Fruit fly (Drosophila melanogaster) Kc167 (cell line): ENCODE measurements around the gene RpS7.

ENCODE experiments used
- Myc ChIP-seq: fragments of >200 bp; optimal IDR thresholded peaks from 2 replicates; lab custom pipeline; 2017; ENCODE audit warnings: missing external identifiers
- Sin3A ChIP-seq: fragments of >200 bp; optimal IDR thresholded peaks from 2 replicates; lab custom pipeline; 2018; ENCODE audit warnings: missing external identifiers
- h ChIP-seq: fragments of >200 bp; optimal IDR thresholded peaks from 3 replicates; lab custom pipeline; 2018; ENCODE audit warnings: missing external identifiers
- insv ChIP-seq: fragments of >200 bp; optimal IDR thresholded peaks from 3 replicates; lab custom pipeline; 2018; ENCODE audit warnings: missing external identifiers
- psq ChIP-seq: fragments of >200 bp; optimal IDR thresholded peaks from 2 replicates; lab custom pipeline; 2017; ENCODE audit warnings: missing external identifiers
- ttk ChIP-seq: sonication (Bioruptor generic); optimal IDR thresholded peaks from 2 replicates; lab custom pipeline; 2017; ENCODE audit warnings: missing external identifiers

RpS7 gene

DNA sequence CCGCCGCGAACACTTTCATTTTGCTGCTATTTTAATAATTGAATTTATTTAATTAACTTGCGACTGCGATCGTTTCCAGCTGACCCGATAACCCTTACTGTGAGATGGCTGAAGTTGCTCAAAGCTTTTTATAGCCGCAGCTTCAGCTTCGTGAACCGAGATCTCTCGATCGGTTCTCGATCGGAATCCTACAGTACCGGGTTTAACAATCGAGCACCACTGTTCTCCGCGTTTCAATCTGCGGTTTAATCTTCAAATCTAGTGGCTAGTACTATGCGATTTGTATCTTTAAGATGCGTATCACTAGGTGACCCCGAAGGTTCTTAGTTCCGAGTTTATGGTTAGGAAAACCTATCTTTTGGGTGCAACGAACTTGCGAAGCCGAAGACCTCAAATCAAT is 37.8 kb upstream of the RpS7 start, which contains the start of gene CG9733:
Gene CG9733, minus strand, starts transcription at position 101 of the 400 bp plus-strand sequence.
- TF ChIP-seq insv (lab: Kevin White, UChicago): no peak
- no peak for TF ChIP-seq psq (lab: Kevin White, UChicago)
- no peak for TF ChIP-seq ttk
- TF ChIP-seq h (lab: Kevin White, UChicago): no peak
- no peak for TF ChIP-seq Sin3A
- no peak for TF ChIP-seq Myc (lab: Kevin White, UChicago)

DNA sequence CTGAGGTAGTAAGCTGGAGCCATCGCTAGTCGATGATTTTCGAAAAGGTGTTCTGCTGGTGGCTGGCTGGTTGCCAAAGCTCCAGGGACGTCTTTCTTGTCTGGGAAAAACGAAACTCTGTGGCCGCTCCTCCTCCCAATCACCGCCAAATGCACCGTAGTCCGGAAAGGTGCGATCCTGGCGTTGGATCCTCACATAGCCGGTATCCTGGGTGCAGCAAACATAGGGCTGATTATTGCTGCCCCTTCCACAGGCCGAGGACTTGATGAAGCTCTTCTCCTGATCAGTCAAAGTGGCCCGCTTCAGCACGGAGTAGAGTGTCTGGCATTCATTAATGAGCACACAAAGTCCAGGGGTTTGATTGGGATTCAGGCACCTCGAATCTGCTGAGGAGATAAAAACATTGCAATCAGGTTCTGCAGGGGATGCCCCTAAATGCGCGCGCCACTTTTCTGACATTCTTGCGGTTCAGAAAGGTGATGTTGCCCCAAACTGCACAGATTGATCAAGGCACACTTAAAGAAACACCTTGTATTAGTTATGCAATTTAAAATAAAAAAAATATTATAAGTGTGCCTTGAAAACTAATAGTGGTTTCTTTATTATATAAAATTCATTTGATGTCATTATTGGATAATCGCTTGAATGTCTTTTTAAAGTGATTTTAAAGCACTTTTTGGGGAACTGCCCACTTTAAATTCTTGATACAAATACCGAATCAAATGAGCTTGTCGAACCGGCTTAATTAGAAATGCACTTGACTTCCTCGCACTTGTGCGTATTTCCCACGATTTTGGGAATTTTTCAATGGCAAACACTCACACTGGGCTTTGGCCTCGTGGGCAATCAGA is 37.1 kb upstream of the RpS7 start:
- TF ChIP-seq Myc (lab: Kevin White, UChicago) (no peak), Sin3A (no peak), insv (lab: Kevin White, UChicago) (no peak), ttk (no peak), psq (lab: Kevin White, UChicago) (no peak), h (lab: Kevin White, UChicago) (no peak)

DNA sequence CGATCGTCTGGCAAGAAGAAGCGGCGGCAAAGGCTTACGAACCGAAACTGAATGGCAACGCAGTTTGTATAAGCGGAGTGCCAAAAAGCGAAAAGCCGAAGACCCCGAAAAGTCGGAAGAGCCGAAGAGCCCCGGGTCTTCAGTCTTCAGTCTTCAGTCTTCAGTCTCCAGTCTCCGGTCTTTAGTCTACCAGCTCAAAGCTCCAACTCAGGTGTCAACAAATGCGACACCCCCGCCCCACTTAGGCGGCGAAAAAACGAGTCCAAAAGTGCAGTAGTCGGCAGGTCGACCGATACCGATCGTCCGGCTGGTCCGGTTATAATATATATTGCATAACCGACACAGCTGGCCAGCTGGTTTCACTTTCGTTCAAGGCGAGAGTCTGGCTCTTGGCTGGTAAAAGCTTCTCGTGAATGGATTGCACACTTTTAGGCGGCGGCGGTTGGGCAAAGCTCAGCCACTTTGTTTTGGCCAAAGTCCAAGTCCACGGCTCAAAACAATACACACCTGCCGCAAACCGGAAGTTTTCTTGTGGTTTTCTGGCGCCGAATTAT is 34.5 kb upstream of the RpS7 start, which contains the start of gene CG9737:
Gene CG9737, minus strand, starts transcription at position 51 of the 554 bp plus-strand sequence.
- TF ChIP-seq insv (lab: Kevin White, UChicago) (no peak), psq (lab: Kevin White, UChicago) (no peak), Myc (lab: Kevin White, UChicago) (no peak), h (lab: Kevin White, UChicago) (no peak), Sin3A (no peak), ttk (no peak)

DNA sequence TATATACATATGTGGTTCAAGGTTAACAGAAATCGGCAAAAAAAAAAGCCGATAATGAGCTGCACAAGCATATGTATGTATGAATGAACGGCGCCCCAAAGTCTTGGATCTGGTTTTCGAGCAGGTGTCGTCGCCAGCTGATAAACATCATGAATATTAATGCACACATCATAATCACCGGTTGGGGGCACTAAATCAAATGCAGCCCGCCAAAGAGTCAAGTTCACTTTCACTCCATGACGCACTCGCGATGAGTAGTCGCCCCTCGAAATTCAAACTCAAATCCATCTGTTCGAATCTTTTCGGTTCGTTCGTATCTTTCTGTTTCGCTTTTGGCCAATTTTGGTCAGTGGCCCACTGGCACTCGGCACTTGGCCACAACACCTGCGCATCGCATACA is 31.4 kb upstream of the RpS7 start:
- TF ChIP-seq h (lab: Kevin White, UChicago) (no peak), Sin3A (no peak), insv (lab: Kevin White, UChicago) (no peak), psq (lab: Kevin White, UChicago) (no peak)

DNA sequence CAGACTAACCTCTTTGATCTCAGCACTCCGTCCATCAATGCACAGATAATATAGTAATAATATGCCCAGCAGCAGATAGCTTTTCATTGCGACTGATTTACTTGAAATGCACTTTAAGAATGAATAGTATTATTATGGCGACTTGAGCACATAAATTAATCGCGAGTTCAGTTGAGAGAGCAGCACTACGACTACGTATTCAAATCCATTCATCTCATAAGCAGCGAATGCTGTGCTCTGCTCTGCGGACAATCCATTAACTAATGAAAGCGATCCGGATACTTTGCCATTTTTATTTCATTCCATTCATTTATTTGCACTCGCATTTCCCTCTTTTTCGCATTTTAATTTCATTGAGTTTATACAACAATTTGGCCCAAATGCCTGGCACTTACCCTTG is 28.8 kb upstream of the RpS7 start, which contains the start of gene CG43448:
Gene CG43448, minus strand, starts transcription at position 101 of the 400 bp plus-strand sequence.
- no peak for TF ChIP-seq psq (lab: Kevin White, UChicago)
- no peak for TF ChIP-seq h (lab: Kevin White, UChicago)
- no peak for TF ChIP-seq Myc (lab: Kevin White, UChicago)
- TF ChIP-seq insv (lab: Kevin White, UChicago): no peak
- no peak for TF ChIP-seq Sin3A
- no peak for TF ChIP-seq ttk

DNA sequence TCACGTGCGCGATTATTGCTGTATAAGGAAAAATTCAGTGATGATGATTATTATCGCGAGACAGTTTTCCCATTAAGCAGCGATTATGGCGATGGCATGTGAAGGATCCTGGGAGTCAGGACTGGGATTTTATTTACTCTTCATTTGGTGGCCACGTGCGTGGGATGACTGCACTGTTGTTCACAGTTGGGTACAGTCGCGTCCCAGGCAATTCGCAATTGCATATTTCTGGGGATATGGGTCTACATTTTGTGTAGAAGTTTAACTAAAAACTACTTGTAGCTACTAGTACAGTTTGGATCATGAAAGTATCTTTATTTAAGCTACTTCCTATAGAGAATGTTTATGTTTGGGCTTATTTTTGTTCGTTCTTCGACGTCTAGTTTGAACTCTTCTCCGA is 28.2 kb upstream of the RpS7 start:
- no peak for TF ChIP-seq insv (lab: Kevin White, UChicago)
- no peak for TF ChIP-seq Sin3A
- TF ChIP-seq h (lab: Kevin White, UChicago): no peak
- no peak for TF ChIP-seq Myc (lab: Kevin White, UChicago)
- no peak for TF ChIP-seq psq (lab: Kevin White, UChicago)

DNA sequence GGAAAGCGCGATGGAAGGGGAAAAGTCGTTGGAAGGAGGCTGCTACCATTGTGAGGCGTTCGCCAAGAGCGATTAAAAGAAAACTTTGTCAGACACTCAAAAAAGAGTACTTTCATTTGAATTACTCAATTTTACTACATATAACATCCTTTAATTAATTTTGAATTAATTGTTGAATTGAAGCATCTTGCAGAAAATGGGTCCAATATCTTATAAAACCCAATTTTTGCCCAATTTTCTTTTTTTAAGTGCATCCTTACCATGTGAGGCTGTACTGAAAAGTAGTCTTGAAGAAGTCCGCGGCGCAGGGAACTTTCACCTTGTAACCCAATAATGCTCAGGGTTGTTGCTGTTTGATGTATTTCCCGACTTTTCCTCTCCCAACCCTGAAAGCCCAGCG is 26.4 kb upstream of the RpS7 start:
- TF ChIP-seq ttk (no peak), psq (lab: Kevin White, UChicago) (no peak), Sin3A (no peak), insv (lab: Kevin White, UChicago) (no peak), Myc (lab: Kevin White, UChicago) (no peak), h (lab: Kevin White, UChicago) (no peak)

DNA sequence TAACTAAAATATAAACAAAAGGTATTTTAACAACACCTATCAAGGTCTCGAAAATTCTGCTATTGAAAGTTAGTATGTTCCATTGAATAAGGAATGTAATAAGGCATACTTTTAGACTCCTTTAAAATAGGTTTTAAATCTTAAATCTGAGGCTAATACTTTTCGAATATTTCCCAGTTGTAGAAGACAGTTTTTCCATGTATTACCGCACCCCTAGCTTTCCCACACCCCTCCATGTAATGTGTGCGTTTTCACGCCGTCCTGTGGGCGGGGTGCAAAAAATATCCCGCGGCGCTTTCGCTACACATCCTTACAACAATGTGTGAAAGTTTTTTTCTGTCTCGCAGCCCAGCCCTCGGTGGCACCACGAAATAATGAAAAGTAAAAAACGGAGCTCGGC is 15.8 kb upstream of the RpS7 start:
- no peak for TF ChIP-seq insv (lab: Kevin White, UChicago)

DNA sequence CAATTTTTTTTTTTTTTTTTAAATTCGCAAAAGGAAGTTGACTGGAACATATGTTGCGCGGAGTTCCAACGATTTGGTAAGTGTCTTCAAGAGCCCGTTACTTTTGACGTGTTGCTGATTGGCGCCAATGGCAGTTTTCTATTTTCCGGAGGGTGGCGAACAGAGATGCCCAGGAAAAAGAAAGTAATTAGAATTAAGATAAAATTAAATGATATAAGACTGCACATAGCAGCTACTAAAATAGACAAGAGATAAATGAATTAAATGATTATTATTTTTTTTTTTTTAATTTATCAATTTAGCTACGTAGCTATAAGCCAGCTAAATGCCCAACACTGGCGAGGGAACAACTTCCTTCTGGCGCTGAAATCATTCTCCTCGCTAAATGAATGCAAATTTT is 13.4 kb upstream of the RpS7 start:
- TF ChIP-seq psq (lab: Kevin White, UChicago): no peak
- TF ChIP-seq Myc (lab: Kevin White, UChicago): no peak
- TF ChIP-seq ttk: no peak
- TF ChIP-seq insv (lab: Kevin White, UChicago): no peak
- TF ChIP-seq Sin3A: no peak
- no peak for TF ChIP-seq h (lab: Kevin White, UChicago)

DNA sequence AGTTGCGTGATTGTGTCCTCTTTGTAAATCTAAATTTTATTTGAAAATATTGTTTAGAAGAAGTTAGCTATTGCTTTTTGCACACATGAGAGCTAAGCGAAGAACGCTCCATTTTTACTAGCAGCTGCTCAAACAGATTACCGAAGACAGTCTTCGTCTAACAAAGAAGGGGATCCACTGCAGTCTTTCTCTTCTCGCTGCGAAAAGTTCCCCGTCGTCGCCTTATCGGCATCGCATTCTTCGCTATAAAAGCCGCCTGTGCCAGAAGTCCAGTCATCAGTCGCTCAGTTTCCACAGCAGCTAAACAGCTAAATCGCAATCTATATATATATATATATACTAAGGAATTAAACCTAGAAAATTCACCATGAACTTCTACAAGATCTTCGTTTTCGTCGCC is 7.4 kb upstream of the RpS7 start, which contains the start of gene CecC:
Gene CecC, plus strand, starts transcription at position 275 of the 400 bp plus-strand sequence.
- TF ChIP-seq Myc (lab: Kevin White, UChicago) (no peak), psq (lab: Kevin White, UChicago) (no peak), ttk (no peak), insv (lab: Kevin White, UChicago) (no peak), h (lab: Kevin White, UChicago) (no peak), Sin3A (no peak)

DNA sequence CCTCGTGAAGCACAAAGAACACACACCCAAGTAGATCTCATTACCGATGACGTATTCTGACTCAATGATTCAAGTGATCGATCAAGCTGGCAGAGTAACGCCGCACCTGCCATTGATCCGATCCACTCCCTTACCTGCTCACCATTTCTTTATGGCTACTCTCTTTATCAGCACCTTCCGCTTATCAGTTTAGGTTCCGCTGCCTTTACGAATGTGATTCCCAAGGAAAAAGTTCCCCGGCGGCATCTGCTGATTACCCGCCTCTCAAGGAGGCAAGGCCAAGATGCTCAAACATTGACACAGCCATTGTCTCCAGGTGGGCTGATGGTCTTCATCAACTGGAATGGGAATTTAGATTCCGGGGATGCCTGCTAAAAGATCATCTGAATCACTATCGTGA is 6.2 kb upstream of the RpS7 start:
- TF ChIP-seq Sin3A: no peak
- no peak for TF ChIP-seq ttk
- no peak for TF ChIP-seq psq (lab: Kevin White, UChicago)
- no peak for TF ChIP-seq h (lab: Kevin White, UChicago)
- TF ChIP-seq Myc (lab: Kevin White, UChicago): no peak
- no peak for TF ChIP-seq insv (lab: Kevin White, UChicago)

DNA sequence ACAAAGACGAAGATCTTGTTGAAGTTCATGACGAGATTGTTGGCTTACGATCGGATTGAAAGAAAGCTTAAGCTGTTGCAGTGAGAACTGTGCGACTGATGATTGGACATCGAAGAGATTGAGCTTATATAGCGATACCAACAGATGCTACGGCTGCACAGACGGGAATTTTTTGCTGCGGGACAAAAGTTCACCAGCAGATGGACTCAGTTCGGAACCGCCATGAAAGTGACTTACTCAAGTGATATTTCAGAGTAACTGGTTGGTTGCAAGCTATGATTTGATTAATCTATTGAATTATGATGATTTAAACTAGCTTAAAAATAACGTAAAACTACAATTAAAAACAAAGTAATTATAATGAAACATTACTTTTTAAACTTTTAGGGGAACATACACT is 4.9 kb upstream of the RpS7 start, which contains the start of gene CecB:
Gene CecB, minus strand, starts transcription at position 101 of the 400 bp plus-strand sequence.
- no peak for TF ChIP-seq psq (lab: Kevin White, UChicago)
- no peak for TF ChIP-seq h (lab: Kevin White, UChicago)
- no peak for TF ChIP-seq Sin3A
- no peak for TF ChIP-seq insv (lab: Kevin White, UChicago)
- no peak for TF ChIP-seq Myc (lab: Kevin White, UChicago)
- no peak for TF ChIP-seq ttk
